Fruit fly (Drosophila melanogaster) whole organism, embryonic: ENCODE results near the gene orb.

Experiments
- Ada2b ChIP-seq: fragments of 200-800 bp; sonication (Bioruptor generic); IDR thresholded peaks from 2 replicates; pipeline ENCODE4 v1.3.6; 2022; ENCODE audit warnings: missing biosample characterization, missing genetic modification characterization
- Adf1 ChIP-seq: fragments of 200-800 bp; sonication (Bioruptor generic); IDR thresholded peaks from 2 replicates; pipeline ENCODE4 v1.3.6; 2022; ENCODE audit warnings: missing biosample characterization, missing genetic modification characterization
- B-H1 ChIP-seq: fragments of 200-800 bp; sonication (Bioruptor generic); IDR thresholded peaks from 3 replicates; pipeline ENCODE4 v1.3.6; 2022; ENCODE audit warnings: missing biosample characterization, missing genetic modification characterization
- BtbVII ChIP-seq: fragments of 200-800 bp; sonication (Bioruptor generic); optimal IDR thresholded peaks from 3 replicates; lab custom pipeline; 2017; ENCODE audit warnings: missing biosample characterization, mild to moderate bottlenecking, missing genetic modification characterization
- CG11085 ChIP-seq: fragments of 200-800 bp; sonication (Bioruptor generic); IDR thresholded peaks from 2 replicates; pipeline ENCODE4 v1.3.6; 2022; ENCODE audit warnings: missing biosample characterization, missing genetic modification characterization
- CG11504 ChIP-seq: fragments of 200-800 bp; sonication (Bioruptor generic); optimal IDR thresholded peaks from 3 replicates; lab custom pipeline; 2019; ENCODE audit warnings: missing biosample characterization, mild to moderate bottlenecking, missing genetic modification characterization, moderate library complexity
- CG11723 ChIP-seq: fragments of 200-800 bp; sonication (Bioruptor generic); optimal IDR thresholded peaks from 2 replicates; lab custom pipeline; 2017; ENCODE audit warnings: missing biosample characterization, mild to moderate bottlenecking, missing genetic modification characterization
- CG12071 ChIP-seq: fragments of 200-800 bp; sonication (Bioruptor generic); optimal IDR thresholded peaks from 3 replicates; lab custom pipeline; 2018; ENCODE audit warnings: missing biosample characterization, mild to moderate bottlenecking, missing genetic modification characterization
- CG12769 ChIP-seq: fragments of 200-800 bp; sonication (Bioruptor generic); optimal IDR thresholded peaks from 2 replicates; lab custom pipeline; 2019; ENCODE audit warnings: missing biosample characterization, mild to moderate bottlenecking, missing genetic modification characterization, moderate library complexity
- CG15269 ChIP-seq: fragments of 200-800 bp; sonication (Bioruptor generic); optimal IDR thresholded peaks from 2 replicates; lab custom pipeline; 2018; ENCODE audit warnings: missing biosample characterization, mild to moderate bottlenecking, missing genetic modification characterization, moderate library complexity
- CG1647 ChIP-seq: fragments of 200-800 bp; sonication (Bioruptor generic); optimal IDR thresholded peaks from 3 replicates; lab custom pipeline; 2016; ENCODE audit warnings: missing biosample characterization, missing genetic modification characterization
- CG18011 ChIP-seq: fragments of 200-800 bp; sonication (Bioruptor generic); optimal IDR thresholded peaks from 2 replicates; lab custom pipeline; 2017; ENCODE audit warnings: missing biosample characterization, missing genetic modification characterization, mild to moderate bottlenecking, moderate library complexity, missing genotype
- CG18476 ChIP-seq: fragments of 200-800 bp; sonication (Bioruptor generic); optimal IDR thresholded peaks from 2 replicates; lab custom pipeline; 2016; ENCODE audit warnings: missing biosample characterization, mild to moderate bottlenecking, missing genetic modification characterization
- CG2199 ChIP-seq: fragments of 200-800 bp; sonication (Bioruptor generic); IDR thresholded peaks from 3 replicates; pipeline ENCODE4 v1.3.6; 2022; ENCODE audit warnings: missing biosample characterization, missing genetic modification characterization
- CG34422 ChIP-seq: fragments of 200-800 bp; sonication (Bioruptor generic); IDR thresholded peaks from 3 replicates; pipeline ENCODE4 v1.3.6; 2022; ENCODE audit warnings: missing biosample characterization, missing genetic modification characterization
- CG4424 ChIP-seq: fragments of 200-800 bp; sonication (Bioruptor generic); optimal IDR thresholded peaks from 3 replicates; lab custom pipeline; 2016; ENCODE audit warnings: missing biosample characterization, missing genetic modification characterization
- CG5953 ChIP-seq: fragments of 200-800 bp; sonication (Bioruptor generic); IDR thresholded peaks from 2 replicates; pipeline ENCODE4 v1.3.6; 2022; ENCODE audit warnings: missing biosample characterization, missing genetic modification characterization
- CG6683 ChIP-seq: fragments of 200-800 bp; sonication (Bioruptor generic); optimal IDR thresholded peaks from 2 replicates; lab custom pipeline; 2017; ENCODE audit warnings: missing biosample characterization, mild to moderate bottlenecking, missing genetic modification characterization, missing genetic modification reagents
- CG8765 ChIP-seq: fragments of 200-800 bp; sonication (Bioruptor generic); IDR thresholded peaks from 2 replicates; pipeline ENCODE4 v1.3.6; 2022; ENCODE audit warnings: missing biosample characterization, missing genetic modification characterization
- CG9609 ChIP-seq: fragments of 200-800 bp; sonication (Bioruptor generic); optimal IDR thresholded peaks from 3 replicates; lab custom pipeline; 2016; ENCODE audit warnings: missing biosample characterization, missing genetic modification characterization
- CoRest ChIP-seq: fragments of 200-800 bp; sonication (Bioruptor generic); optimal IDR thresholded peaks from 3 replicates; lab custom pipeline; 2018; ENCODE audit warnings: missing biosample characterization, mild to moderate bottlenecking, missing genetic modification characterization, moderate library complexity
- Dip2 ChIP-seq: fragments of 200-800 bp; sonication (Bioruptor generic); IDR thresholded peaks from 2 replicates; pipeline ENCODE4 v1.3.6; 2022; ENCODE audit warnings: missing biosample characterization, missing genetic modification characterization
- Dll ChIP-seq: fragments of 200-800 bp; sonication (Bioruptor generic); IDR thresholded peaks from 4 replicates; pipeline ENCODE4 v1.3.6; 2022; ENCODE audit warnings: missing biosample characterization, missing genetic modification characterization; ENCODE audit not compliant: partially characterized antibody
- Ets65A ChIP-seq: fragments of 200-800 bp; sonication (Bioruptor generic); peaks from one replicate; lab custom pipeline; 2016; ENCODE audit warnings: missing biosample characterization, missing genetic modification characterization
- Gsc ChIP-seq: fragments of 200-800 bp; sonication (Bioruptor generic); IDR thresholded peaks from 2 replicates; pipeline ENCODE4 v1.3.6; 2022; ENCODE audit warnings: missing biosample characterization, missing genetic modification characterization
- H15 ChIP-seq: fragments of 200-800 bp; sonication (Bioruptor generic); IDR thresholded peaks from 3 replicates; pipeline ENCODE4 v1.3.6; 2022; ENCODE audit warnings: missing biosample characterization, missing genetic modification characterization
- HLH3B ChIP-seq: fragments of 200-800 bp; sonication (Bioruptor generic); IDR thresholded peaks from 2 replicates; pipeline ENCODE4 v1.3.6; 2022; ENCODE audit warnings: missing biosample characterization, missing genetic modification characterization
- Hr51 ChIP-seq, 2 experiments: fragments of 200-800 bp; sonication (Bioruptor generic); optimal IDR thresholded peaks; 2 replicates in 1 of 2; 3 replicates in 1 of 2; lab custom pipeline; 2016 to 2018; ENCODE audit warnings: missing biosample characterization in 2 of 2, missing genetic modification characterization in 2 of 2, mild to moderate bottlenecking in 1 of 2, moderate library complexity in 1 of 2
- Med ChIP-seq: fragments of 200-800 bp; sonication (Bioruptor generic); peaks from one replicate; lab custom pipeline; 2016; ENCODE audit warnings: missing biosample characterization, missing genetic modification characterization, mild to moderate bottlenecking, inconsistent platforms, moderate library complexity
- NfI ChIP-seq: fragments of 200-800 bp; sonication (Bioruptor generic); optimal IDR thresholded peaks from 3 replicates; lab custom pipeline; 2018; ENCODE audit warnings: missing biosample characterization, mild to moderate bottlenecking, missing genetic modification characterization, moderate library complexity
- Oli ChIP-seq: fragments of 200-800 bp; sonication (Bioruptor generic); optimal IDR thresholded peaks from 2 replicates; lab custom pipeline; 2018; ENCODE audit warnings: missing biosample characterization, mild to moderate bottlenecking, missing genetic modification characterization, moderate library complexity
- Pdp1 ChIP-seq, 2 experiments: fragments of 200-800 bp; sonication (Bioruptor generic); optimal IDR thresholded peaks; 3 replicates each; lab custom pipeline; 2016; ENCODE audit warnings: missing biosample characterization in 2 of 2, missing genetic modification characterization in 2 of 2, mild to moderate bottlenecking in 1 of 2, moderate library complexity in 1 of 2
- Poxn ChIP-seq: fragments of 200-800 bp; sonication (Bioruptor generic); IDR thresholded peaks from 2 replicates; pipeline ENCODE4 v1.3.6; 2022; ENCODE audit warnings: missing biosample characterization, missing genetic modification characterization
- Sox100B ChIP-seq: fragments of 200-800 bp; sonication (Bioruptor generic); optimal IDR thresholded peaks from 3 replicates; lab custom pipeline; 2018; ENCODE audit warnings: missing biosample characterization, mild to moderate bottlenecking, missing genetic modification characterization
- Usf ChIP-seq: fragments of 200-800 bp; sonication (Bioruptor generic); optimal IDR thresholded peaks from 2 replicates; lab custom pipeline; 2017; ENCODE audit warnings: missing genotype, missing biosample characterization, missing genetic modification characterization
- bbx ChIP-seq: fragments of 200-800 bp; sonication (Bioruptor generic); IDR thresholded peaks from 2 replicates; pipeline ENCODE4 v1.3.6; 2022; ENCODE audit warnings: missing biosample characterization, missing genetic modification characterization; ENCODE audit not compliant: partially characterized antibody
- corto ChIP-seq: fragments of 200-800 bp; sonication (Bioruptor generic); optimal IDR thresholded peaks from 2 replicates; lab custom pipeline; 2016; ENCODE audit warnings: missing biosample characterization, mild to moderate bottlenecking, missing genetic modification characterization, moderate library complexity
- croc ChIP-seq: fragments of 200-800 bp; sonication (Bioruptor generic); conservative IDR thresholded peaks from 3 replicates; pipeline ENCODE4 v1.3.6; 2022; ENCODE audit warnings: missing biosample characterization, missing genetic modification characterization
- gce ChIP-seq: fragments of 200-800 bp; sonication (Bioruptor generic); IDR thresholded peaks from 3 replicates; pipeline ENCODE4 v1.3.6; 2022; ENCODE audit warnings: missing biosample characterization, missing genetic modification characterization
- ind ChIP-seq: fragments of 200-800 bp; sonication (Bioruptor generic); optimal IDR thresholded peaks from 3 replicates; lab custom pipeline; 2016; ENCODE audit warnings: missing biosample characterization, missing genetic modification characterization
- knrl ChIP-seq: fragments of 200-800 bp; sonication (Bioruptor generic); IDR thresholded peaks from 3 replicates; pipeline ENCODE4 v1.3.6; 2022; ENCODE audit warnings: missing biosample characterization, missing genetic modification characterization; ENCODE audit not compliant: partially characterized antibody
- mirr ChIP-seq: fragments of 200-800 bp; sonication (Bioruptor generic); optimal IDR thresholded peaks from 3 replicates; lab custom pipeline; 2018; ENCODE audit warnings: missing biosample characterization, mild to moderate bottlenecking, missing genetic modification characterization
- otp ChIP-seq: fragments of 200-800 bp; sonication (Bioruptor generic); IDR thresholded peaks from 3 replicates; pipeline ENCODE4, ENCODE4 v1.3.6; 2022; ENCODE audit warnings: missing biosample characterization, missing genetic modification characterization
- pan ChIP-seq, 4 experiments: fragments of >200 bp in 3 of 4; fragments of 200-800 bp in 1 of 4; sonication (Bioruptor generic) in 1 of 4; optimal IDR thresholded peaks in 3 of 4; IDR thresholded peaks in 1 of 4; 2 replicates each; pipeline versions ENCODE4 v1.3.6 to Lab custom; 2017 to 2022; ENCODE audit warnings: missing biosample characterization in 2 of 4, missing genetic modification characterization in 2 of 4, mixed read lengths in 1 of 4
- prd ChIP-seq, 3 experiments: fragments of >200 bp in 2 of 3; fragments of 200-800 bp in 1 of 3; sonication (Bioruptor generic) in 1 of 3; optimal IDR thresholded peaks in 2 of 3; IDR thresholded peaks in 1 of 3; 2 replicates in 2 of 3; 3 replicates in 1 of 3; pipeline versions ENCODE4 v1.3.6 to Lab custom; 2017 to 2022; ENCODE audit warnings: missing biosample characterization in 1 of 3, missing genetic modification characterization in 1 of 3
- repo ChIP-seq: fragments of 200-800 bp; sonication (Bioruptor generic); optimal IDR thresholded peaks from 2 replicates; lab custom pipeline; 2016; ENCODE audit warnings: missing biosample characterization, missing genetic modification characterization
- tgo ChIP-seq: fragments of 200-800 bp; sonication (Bioruptor generic); IDR thresholded peaks from 3 replicates; pipeline ENCODE4 v1.3.6; 2022; ENCODE audit warnings: missing biosample characterization, missing genetic modification characterization
- trh ChIP-seq: fragments of 200-800 bp; sonication (Bioruptor generic); optimal IDR thresholded peaks from 2 replicates; lab custom pipeline; 2016; ENCODE audit warnings: missing biosample characterization, missing genetic modification characterization

The orb gene

dm6 chr3R:23293066-23293777 is 12.6 kb upstream of the orb start (continued):
- TF ChIP-seq CG34422 (GFP tag; lab: Robert Waterston, UW), result peak; percentile 53; the same call in 2 of the 3 replicates
- no peak for TF ChIP-seq CG11723
- TF ChIP-seq HLH3B, result peak; percentile 71
- peak; percentile 70; the same call in 1 of the 2 replicates for TF ChIP-seq Adf1
- peak; percentile 43; the same call in 1 of the 2 replicates for TF ChIP-seq CG11085
- TF ChIP-seq trh (GFP tag; lab: Kevin White, UChicago), result no peak
- no peak for TF ChIP-seq Hr51 (GFP tag; optimal IDR thresholded peaks at IDR 0.05; lab: Kevin White, UChicago)
- no peak for TF ChIP-seq prd (optimal IDR thresholded peaks at IDR 0.05; lab: Kevin White, UChicago)
- peak; percentile 79; the same call in 2 of the 3 replicates for TF ChIP-seq prd (GFP tag; IDR thresholded peaks at IDR 0.05; lab: Robert Waterston, UW)
- TF ChIP-seq Pdp1 (GFP tag; optimal IDR thresholded peaks at IDR 0.05; lab: Kevin White, UChicago), result peak; percentile 21 to 29
- peak; percentile 76 for TF ChIP-seq mirr (GFP tag; lab: Kevin White, UChicago)
- no peak for TF ChIP-seq pan (optimal IDR thresholded peaks at IDR 0.05; lab: Kevin White, UChicago)
- TF ChIP-seq pan (GFP tag; optimal IDR thresholded peaks at IDR 0.05 in 1 of 2, IDR thresholded peaks at IDR 0.05 in 1 of 2), result peak in 1 of 2 experiments; percentile 66
- no peak for TF ChIP-seq Gsc (GFP tag; lab: Robert Waterston, UW)
- TF ChIP-seq NfI, result peak; percentile 9
- no peak for TF ChIP-seq otp
- no peak for TF ChIP-seq bbx (GFP tag; lab: Robert Waterston, UW)
- TF ChIP-seq Oli (tag; lab: Kevin White, UChicago), result peak; percentile 38
- TF ChIP-seq CG18011, result no peak
- no peak for TF ChIP-seq Poxn (GFP tag; lab: Robert Waterston, UW)
- peak; percentile 38 for TF ChIP-seq CG4424
- TF ChIP-seq CG1647, result no peak
- TF ChIP-seq Dip2 (GFP tag; lab: Robert Waterston, UW), result no peak
- no peak for TF ChIP-seq Sox100B (GFP tag; lab: Kevin White, UChicago)
- TF ChIP-seq gce (GFP tag; lab: Robert Waterston, UW), result 0 out of 3 replicates have a peak, but pooled peaks have one; percentile 28
- TF ChIP-seq CG9609 (GFP tag; lab: Kevin White, UChicago), result no peak
- peak; percentile 70 for TF ChIP-seq tgo (GFP tag; lab: Robert Waterston, UW)
- no peak for TF ChIP-seq BtbVII (GFP tag; lab: Kevin White, UChicago)
- TF ChIP-seq croc (GFP tag; lab: Robert Waterston, UW), result peak; percentile 45
- no peak for TF ChIP-seq Usf
- TF ChIP-seq Med, result peak; percentile 35
- TF ChIP-seq CG18476 (GFP tag; lab: Kevin White, UChicago), result no peak
- TF ChIP-seq CG2199 (GFP tag; lab: Robert Waterston, UW), result no peak
- no peak for TF ChIP-seq knrl (GFP tag; lab: Robert Waterston, UW)
- TF ChIP-seq CG5953 (GFP tag; lab: Robert Waterston, UW), result no peak
- TF ChIP-seq CG6683 (GFP tag; lab: Kevin White, UChicago), result no peak
- no peak for TF ChIP-seq repo
- TF ChIP-seq B-H1, result peak; percentile 41; the same call in 2 of the 3 replicates
- peak; percentile 62 for TF ChIP-seq Ets65A
- no peak; the same call in 1 of the 2 replicates for TF ChIP-seq CG8765 (GFP tag; lab: Robert Waterston, UW)
- TF ChIP-seq Dll (GFP tag; lab: Robert Waterston, UW), result peak; percentile 13; the same call in 1 of the 4 replicates
- TF ChIP-seq CoRest (tag; lab: Kevin White, UChicago), result peak; percentile 21
- TF ChIP-seq corto, result no peak
- peak; percentile 22 for TF ChIP-seq ind (GFP tag; lab: Kevin White, UChicago)
- 0 out of 2 replicates have a peak, but pooled peaks have one; percentile 19 for TF ChIP-seq Ada2b (GFP tag; lab: Robert Waterston, UW)
- TF ChIP-seq CG12769 (tag; lab: Kevin White, UChicago), result no peak
- no peak for TF ChIP-seq CG12071
- peak; percentile 56; the same call in 2 of the 3 replicates for TF ChIP-seq H15 (GFP tag; lab: Robert Waterston, UW)
- TF ChIP-seq CG11504 (tag; lab: Kevin White, UChicago), result no peak
- no peak for TF ChIP-seq CG15269 (tag; lab: Kevin White, UChicago)
